Worm (Caenorhabditis elegans): Measurements from ENCODE around the gene fkh-4.

fkh-4 gene

ce11 chrX:13387497-13387953 lies 41.1 kb downstream of the fkh-4 start, which contains the start of gene C49F8.3:
TSS of gene C49F8.3 (minus strand) at chrX:13387547.
- no peak for TF ChIP-seq pag-3 (tag; optimal IDR thresholded peaks at IDR 0.05; ENCODE audit: borderline replicate concordance)
- no peak for TF ChIP-seq K09A11.1 (tag; optimal IDR thresholded peaks at IDR 0.05; ENCODE audit: insufficient read depth)
- TF ChIP-seq hlh-6 (tag; optimal IDR thresholded peaks at IDR 0.05): no peak
- TF ChIP-seq fkh-10 (GFP tag; optimal IDR thresholded peaks at IDR 0.05): no peak
- no peak for TF ChIP-seq ceh-18 (tag; optimal IDR thresholded peaks at IDR 0.05)
- no peak for TF ChIP-seq sdc-2 (tag; optimal IDR thresholded peaks at IDR 0.05)
- TF ChIP-seq pax-1 (tag; optimal IDR thresholded peaks at IDR 0.05): no peak
- no peak for TF ChIP-seq ref-2 (tag; optimal IDR thresholded peaks at IDR 0.05)
- no peak for TF ChIP-seq nhr-11 (tag; optimal IDR thresholded peaks at IDR 0.05)
- TF ChIP-seq pha-2 (tag; optimal IDR thresholded peaks at IDR 0.05): no peak
- no peak for TF ChIP-seq elt-2 (tag; optimal IDR thresholded peaks at IDR 0.05)
- TF ChIP-seq ceh-48 (tag; optimal IDR thresholded peaks at IDR 0.05): no peak

DNA sequence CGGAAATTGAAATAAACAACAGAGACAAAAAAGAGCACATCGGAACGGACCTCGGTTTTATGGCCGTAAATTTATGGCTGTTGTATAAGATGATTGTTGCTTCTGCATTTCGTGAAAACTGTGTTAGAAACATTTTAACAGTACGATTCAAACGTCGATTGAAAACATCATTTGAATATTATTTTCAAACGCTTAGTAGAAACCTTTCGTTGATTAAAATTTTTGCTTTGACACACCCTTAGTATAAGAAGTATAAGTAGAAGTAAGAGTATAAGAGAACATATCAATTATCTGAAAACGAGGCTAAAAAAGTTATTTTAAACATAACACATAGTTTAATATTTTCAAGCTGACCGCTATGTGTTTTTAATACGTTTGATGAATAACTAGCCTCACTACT lies 43.9 kb downstream of the fkh-4 start:
- TF ChIP-seq pros-1 (tag; optimal IDR thresholded peaks at IDR 0.05) (no peak), nhr-232 (tag; optimal IDR thresholded peaks at IDR 0.05) (no peak), fax-1 (tag; optimal IDR thresholded peaks at IDR 0.05) (no peak), odd-2 (tag; optimal IDR thresholded peaks at IDR 0.05) (no peak), unc-55 (GFP tag; optimal IDR thresholded peaks at IDR 0.05) (no peak)

DNA sequence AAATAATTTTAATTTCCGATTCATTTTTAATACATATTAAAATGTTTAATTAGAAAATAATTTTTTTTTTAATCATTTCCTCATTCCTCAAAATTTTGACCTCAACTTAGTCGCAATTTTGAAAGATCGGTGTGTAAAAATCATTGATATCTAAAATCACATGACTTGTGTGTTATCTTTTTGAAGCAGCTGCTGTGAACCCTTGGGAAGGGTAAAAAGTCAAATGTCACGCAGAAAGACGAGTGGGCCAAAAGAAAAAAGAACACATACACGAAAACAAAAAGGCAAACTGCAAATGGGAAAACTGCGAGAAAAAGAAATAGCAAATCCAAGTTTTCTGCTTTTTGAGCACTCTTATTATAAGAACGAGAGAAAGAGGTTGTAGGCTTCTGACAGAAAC lies 45.4 kb downstream of the fkh-4 start:
- no peak for TF ChIP-seq ama-1 (optimal IDR thresholded peaks at IDR 0.05)
- TF ChIP-seq pax-1 (tag; optimal IDR thresholded peaks at IDR 0.05): no peak
- no peak for TF ChIP-seq Y22D7AL.16 (tag; optimal IDR thresholded peaks at IDR 0.05)
- no peak for TF ChIP-seq pha-2 (tag; optimal IDR thresholded peaks at IDR 0.05)

- no peak for TF ChIP-seq C08G9.2 (tag; optimal IDR thresholded peaks at IDR 0.05)
- no peak for TF ChIP-seq lim-6 (tag; optimal IDR thresholded peaks at IDR 0.05)
- TF ChIP-seq ceh-22 (tag; optimal IDR thresholded peaks at IDR 0.05): no peak
- no peak for TF ChIP-seq ceh-9 (tag; optimal IDR thresholded peaks at IDR 0.05)
- TF ChIP-seq npax-4 (tag; optimal IDR thresholded peaks at IDR 0.05): no peak
- no peak for TF ChIP-seq nhr-232 (tag; optimal IDR thresholded peaks at IDR 0.05)
- no peak for TF ChIP-seq mec-3 (tag; optimal IDR thresholded peaks at IDR 0.05; ENCODE audit: borderline replicate concordance)
- TF ChIP-seq unc-55 (GFP tag; optimal IDR thresholded peaks at IDR 0.05): no peak
- no peak for TF ChIP-seq unc-86 (tag; optimal IDR thresholded peaks at IDR 0.05)
- no peak for TF ChIP-seq ama-1 (optimal IDR thresholded peaks at IDR 0.05)
- TF ChIP-seq Y22D7AL.16 (tag; optimal IDR thresholded peaks at IDR 0.05): no peak
- no peak for TF ChIP-seq hlh-13 (GFP tag; optimal IDR thresholded peaks at IDR 0.05)
- no peak for TF ChIP-seq rnt-1 (tag; optimal IDR thresholded peaks at IDR 0.05)
- TF ChIP-seq ttx-3 (tag; optimal IDR thresholded peaks at IDR 0.05): no peak
- no peak for TF ChIP-seq odd-2 (tag; optimal IDR thresholded peaks at IDR 0.05)
- TF ChIP-seq hlh-15 (tag; optimal IDR thresholded peaks at IDR 0.05): no peak
- TF ChIP-seq fkh-10 (GFP tag; optimal IDR thresholded peaks at IDR 0.05): no peak
- no peak for TF ChIP-seq dmd-4 (tag; optimal IDR thresholded peaks at IDR 0.05; ENCODE audit: borderline replicate concordance)
- no peak for TF ChIP-seq unc-42 (tag; optimal IDR thresholded peaks at IDR 0.05)
Measured at ce11 chrX:13380988-13381742, 47.5 kb downstream of the fkh-4 start.

ce11 chrX:13379072-13379471 lies 49.6 kb downstream of the fkh-4 start:
- TF ChIP-seq ama-1 (optimal IDR thresholded peaks at IDR 0.05): no peak
- no peak for TF ChIP-seq ref-2 (tag; optimal IDR thresholded peaks at IDR 0.05)
- TF ChIP-seq tbx-7 (tag; optimal IDR thresholded peaks at IDR 0.05): no peak
- no peak for TF ChIP-seq K09A11.1 (tag; optimal IDR thresholded peaks at IDR 0.05; ENCODE audit: insufficient read depth)
- no peak for TF ChIP-seq madf-2 (tag; optimal IDR thresholded peaks at IDR 0.05)
- TF ChIP-seq eyg-1 (tag; optimal IDR thresholded peaks at IDR 0.05): no peak
- no peak for TF ChIP-seq hlh-13 (GFP tag; optimal IDR thresholded peaks at IDR 0.05)
- no peak for TF ChIP-seq fkh-6 (tag; optimal IDR thresholded peaks at IDR 0.05)
- TF ChIP-seq tbx-2 (tag; optimal IDR thresholded peaks at IDR 0.05): no peak

All from whole organism, late embryonic.